Fruit fly (Drosophila melanogaster) whole organism: ENCODE results near the gene MP1.

ENCODE experiments used
- CG8478 ChIP-seq: fragments of >200 bp; optimal IDR thresholded peaks from 2 replicates; lab custom pipeline; 2018; ENCODE audit warnings: inconsistent platforms
- Dll ChIP-seq: fragments of >200 bp; optimal IDR thresholded peaks from 2 replicates; lab custom pipeline; 2017
- EcR ChIP-seq, 2 experiments: fragments of >200 bp; optimal IDR thresholded peaks; 2 replicates each; lab custom pipeline; 2017; ENCODE audit warnings: missing biosample characterization in 2 of 2, missing genetic modification characterization in 2 of 2, missing genetic modification reagents in 2 of 2
- pan ChIP-seq: fragments of >200 bp; optimal IDR thresholded peaks from 2 replicates; lab custom pipeline; 2017
- psq ChIP-seq: fragments of >200 bp; optimal IDR thresholded peaks from 2 replicates; lab custom pipeline; 2017
- usp ChIP-seq: fragments of >200 bp; optimal IDR thresholded peaks from 2 replicates; lab custom pipeline; 2017; ENCODE audit warnings: missing biosample characterization, missing genetic modification characterization, mixed read lengths

DNA sequence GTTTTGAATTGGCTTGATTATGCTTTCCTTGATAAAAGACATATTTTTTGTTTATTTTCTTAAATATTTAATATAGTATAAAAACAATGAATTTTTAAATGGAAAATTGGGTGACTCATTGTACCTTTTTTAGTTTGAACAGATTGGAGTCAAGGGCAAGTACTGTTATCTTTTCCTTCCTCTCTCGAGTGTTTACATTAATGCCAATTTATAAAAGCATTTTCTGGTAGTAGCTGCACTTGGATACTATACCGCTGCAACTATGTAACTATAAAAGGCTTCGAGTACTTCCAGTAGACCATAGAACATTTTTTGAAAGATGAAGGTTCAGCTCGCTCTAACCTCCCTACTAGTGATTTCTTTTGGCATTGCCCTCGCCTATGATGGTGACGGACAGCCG is 27.1 kb downstream of the MP1 start, which contains the start of gene CG14645:
- TF ChIP-seq CG8478 (lab: Kevin White, UChicago), result no peak
- no peak for TF ChIP-seq usp (GFP tag; lab: Kevin White, UChicago)
- TF ChIP-seq psq (lab: Kevin White, UChicago), result no peak
- no peak for TF ChIP-seq pan (lab: Kevin White, UChicago)
- TF ChIP-seq EcR (GFP tag; optimal IDR thresholded peaks at IDR 0.05; lab: Kevin White, UChicago), result no peak
- TF ChIP-seq Dll (lab: Kevin White, UChicago), result no peak
